Worm (Caenorhabditis elegans) whole organism, young adult: ENCODE measurements around the gene npp-25.

Source experiments
- B0336.3 ChIP-seq: fragments of 200-800 bp; sonication (Bioruptor generic); IDR thresholded peaks from 2 replicates; pipeline ENCODE4 v1.3.6; 2022; ENCODE audit warnings: missing genetic modification characterization, missing compliant biosample characterization
- C06A6.2 ChIP-seq: fragments of 200-800 bp; sonication (Bioruptor generic); conservative IDR thresholded peaks from 2 replicates; pipeline ENCODE4 v1.3.6; 2022; ENCODE audit warnings: missing genetic modification characterization, missing compliant biosample characterization
- F37B4.10 ChIP-seq: fragments of 200-800 bp; sonication (Bioruptor generic); IDR thresholded peaks from 2 replicates; pipeline ENCODE4 v1.3.6; 2022; ENCODE audit warnings: missing genetic modification characterization, missing compliant biosample characterization
- F49E8.2 ChIP-seq: sonication (generic microtip); optimal IDR thresholded peaks from 3 replicates; lab custom pipeline; 2017; ENCODE audit warnings: missing genetic modification characterization, mild to moderate bottlenecking, missing compliant biosample characterization, antibody characterized with exemption, moderate library complexity; ENCODE audit not compliant: insufficient read depth
- T07F8.4 ChIP-seq: sonication (generic microtip); optimal IDR thresholded peaks from 2 replicates; lab custom pipeline; 2016; ENCODE audit warnings: mild to moderate bottlenecking, missing genetic modification characterization, moderate library complexity, missing compliant biosample characterization
- Y53G8AR.9 ChIP-seq: fragments of 200-800 bp; sonication (Bioruptor generic); conservative IDR thresholded peaks from 2 replicates; pipeline ENCODE4 v1.3.6; 2022; ENCODE audit warnings: missing genetic modification reagents, missing genetic modification characterization, missing compliant biosample characterization
- Y56A3A.18 ChIP-seq: fragments of 200-800 bp; sonication (Bioruptor generic); IDR thresholded peaks from 2 replicates; pipeline ENCODE4 v1.3.6; 2022; ENCODE audit warnings: missing genetic modification reagents, missing genetic modification characterization, missing compliant biosample characterization
- Y67H2A.10 ChIP-seq: fragments of 200-800 bp; sonication (Bioruptor generic); conservative IDR thresholded peaks from 2 replicates; pipeline ENCODE4 v1.3.6; 2022; ENCODE audit warnings: missing genetic modification reagents, missing genetic modification characterization, missing compliant biosample characterization
- Y79H2A.3 ChIP-seq: fragments of 200-800 bp; sonication (Bioruptor generic); conservative IDR thresholded peaks from 2 replicates; pipeline ENCODE4 v1.3.6; 2022; ENCODE audit warnings: missing genetic modification reagents, missing genetic modification characterization, missing compliant biosample characterization
- Y95B8A.8 ChIP-seq: fragments of 200-800 bp; sonication (Bioruptor generic); IDR thresholded peaks from 2 replicates; pipeline ENCODE4 v1.3.6; 2022; ENCODE audit warnings: missing genetic modification reagents, missing genetic modification characterization, missing compliant biosample characterization
- aptf-3 ChIP-seq: fragments of 200-800 bp; sonication (Bioruptor generic); IDR thresholded peaks from 2 replicates; pipeline ENCODE4 v1.3.6; 2022; ENCODE audit warnings: missing genetic modification characterization, missing compliant biosample characterization
- athp-1 ChIP-seq: sonication (generic microtip); optimal IDR thresholded peaks from 2 replicates; lab custom pipeline; 2017; ENCODE audit warnings: mild to moderate bottlenecking, missing genetic modification characterization, missing compliant biosample characterization
- attf-3 ChIP-seq: fragments of 200-800 bp; sonication (Bioruptor generic); conservative IDR thresholded peaks from 2 replicates; pipeline ENCODE4 v1.3.6; 2022; ENCODE audit warnings: missing genetic modification reagents, missing genetic modification characterization, missing compliant biosample characterization
- attf-5 ChIP-seq: fragments of 200-800 bp; sonication (Bioruptor generic); optimal IDR thresholded peaks from 2 replicates; lab custom pipeline; 2018; ENCODE audit warnings: mild to moderate bottlenecking, missing genetic modification characterization, missing compliant biosample characterization
- cebp-1 ChIP-seq, 2 experiments: fragments of 200-800 bp in 1 of 2; sonication (Bioruptor generic) in 1 of 2; sonication (generic microtip) in 1 of 2; IDR thresholded peaks in 1 of 2; optimal IDR thresholded peaks in 1 of 2; 2 replicates each; pipeline versions ENCODE4 v1.3.6 to Lab custom; 2017 to 2022; ENCODE audit warnings: missing compliant biosample characterization in 2 of 2, missing genetic modification characterization in 2 of 2, mild to moderate bottlenecking in 1 of 2, missing genetic modification reagents in 1 of 2, moderate library complexity in 1 of 2
- cebp-2 ChIP-seq: fragments of 200-800 bp; sonication (Bioruptor generic); IDR thresholded peaks from 2 replicates; pipeline ENCODE4 v1.3.6; 2022; ENCODE audit warnings: missing genetic modification characterization, missing compliant biosample characterization
- ceh-40 ChIP-seq: fragments of 200-800 bp; sonication (Bioruptor generic); IDR thresholded peaks from 2 replicates; pipeline ENCODE4 v1.3.6; 2022; ENCODE audit warnings: missing genetic modification characterization, missing compliant biosample characterization
- ceh-79 ChIP-seq: sonication (generic microtip); optimal IDR thresholded peaks from 2 replicates; lab custom pipeline; 2017; ENCODE audit warnings: mild to moderate bottlenecking, missing genetic modification characterization, missing compliant biosample characterization
- ceh-91 ChIP-seq: fragments of 200-800 bp; sonication (Bioruptor generic); IDR thresholded peaks from 2 replicates; pipeline ENCODE4 v1.3.6; 2022; ENCODE audit warnings: missing genetic modification reagents, missing genetic modification characterization, missing compliant biosample characterization
- dox-1 ChIP-seq: fragments of 200-800 bp; sonication (Bioruptor generic); IDR thresholded peaks from 2 replicates; pipeline ENCODE4 v1.3.6; 2022; ENCODE audit warnings: missing genetic modification reagents, missing genetic modification characterization, missing compliant biosample characterization
- dpff-1 ChIP-seq: sonication (generic microtip); optimal IDR thresholded peaks from 2 replicates; lab custom pipeline; 2017; ENCODE audit warnings: mild to moderate bottlenecking, missing genetic modification characterization, missing compliant biosample characterization
- dpl-1 ChIP-seq: fragments of 150-350 bp; optimal IDR thresholded peaks from 2 replicates; lab custom pipeline; 2014; ENCODE audit warnings: missing biosample characterization, missing genetic modification reagents, missing genetic modification characterization
- egl-18 ChIP-seq: fragments of 200-800 bp; sonication (Bioruptor generic); IDR thresholded peaks from 2 replicates; pipeline ENCODE4 v1.3.6; 2022; ENCODE audit warnings: missing genetic modification reagents, missing genetic modification characterization, missing compliant biosample characterization
- ets-4 ChIP-seq: fragments of 200-800 bp; sonication (Bioruptor generic); optimal IDR thresholded peaks from 2 replicates; lab custom pipeline; 2018; ENCODE audit warnings: mild to moderate bottlenecking, missing genetic modification characterization, missing compliant biosample characterization
- gei-17 ChIP-seq: fragments of 200-800 bp; sonication (Bioruptor generic); optimal IDR thresholded peaks from 2 replicates; lab custom pipeline; 2018; ENCODE audit warnings: mild to moderate bottlenecking, missing genetic modification characterization, missing compliant biosample characterization
- hrde-1 ChIP-seq: sonication (generic microtip); optimal IDR thresholded peaks from 2 replicates; lab custom pipeline; 2016; ENCODE audit warnings: missing genetic modification characterization, mild to moderate bottlenecking, missing compliant biosample characterization, moderate library complexity, missing genotype, missing genetic modification reagents, borderline replicate concordance
- let-526 ChIP-seq: fragments of 200-800 bp; sonication (Bioruptor generic); IDR thresholded peaks from 2 replicates; pipeline ENCODE4 v1.3.6; 2022; ENCODE audit warnings: missing genetic modification reagents, missing genetic modification characterization, missing compliant biosample characterization
- lin-26 ChIP-seq: fragments of 200-800 bp; sonication (Bioruptor generic); IDR thresholded peaks from 2 replicates; pipeline ENCODE4 v1.3.6; 2022; ENCODE audit warnings: missing genetic modification reagents, missing genetic modification characterization, missing compliant biosample characterization
- lin-54 ChIP-seq: fragments of 200-800 bp; sonication (Bioruptor generic); optimal IDR thresholded peaks from 2 replicates; lab custom pipeline; 2018; ENCODE audit warnings: mild to moderate bottlenecking, missing genetic modification characterization, missing compliant biosample characterization
- lsl-1 ChIP-seq: fragments of 200-800 bp; sonication (Bioruptor generic); optimal IDR thresholded peaks from 2 replicates; lab custom pipeline; 2018; ENCODE audit warnings: mild to moderate bottlenecking, missing genetic modification characterization, moderate library complexity, missing compliant biosample characterization
- madf-6 ChIP-seq: fragments of 200-800 bp; sonication (Bioruptor generic); IDR thresholded peaks from 2 replicates; pipeline ENCODE4 v1.3.6; 2022; ENCODE audit warnings: missing genetic modification reagents, missing genetic modification characterization, missing compliant biosample characterization
- mcd-1 ChIP-seq: fragments of 200-800 bp; sonication (Bioruptor generic); IDR thresholded peaks from 2 replicates; pipeline ENCODE4 v1.3.6; 2022; ENCODE audit warnings: missing genetic modification reagents, missing genetic modification characterization, missing compliant biosample characterization
- mes-4 ChIP-seq: sonication (generic microtip); optimal IDR thresholded peaks from 2 replicates; lab custom pipeline; 2016; ENCODE audit warnings: missing genotype, missing genetic modification characterization, missing compliant biosample characterization
- nfya-2 ChIP-seq: fragments of 200-800 bp; sonication (Bioruptor generic); IDR thresholded peaks from 2 replicates; pipeline ENCODE4 v1.3.6; 2022; ENCODE audit warnings: missing genetic modification reagents, missing genetic modification characterization, missing compliant biosample characterization
- nfyb-1 ChIP-seq: fragments of 200-800 bp; sonication (Bioruptor generic); IDR thresholded peaks from 2 replicates; pipeline ENCODE4 v1.3.6; 2022; ENCODE audit warnings: missing genetic modification reagents, missing genetic modification characterization, missing compliant biosample characterization
- nhr-27 ChIP-seq: fragments of 200-800 bp; sonication (Bioruptor generic); optimal IDR thresholded peaks from 2 replicates; lab custom pipeline; 2018; ENCODE audit warnings: mild to moderate bottlenecking, missing genetic modification characterization, moderate library complexity, missing compliant biosample characterization
- rec-8 ChIP-seq, 2 experiments: sonication (generic microtip); optimal IDR thresholded peaks; 2 replicates each; lab custom pipeline; 2016; ENCODE audit warnings: mild to moderate bottlenecking in 2 of 2, missing genetic modification characterization in 2 of 2, missing genetic modification reagents in 2 of 2, missing genotype in 2 of 2, missing biosample characterization in 1 of 2, missing compliant biosample characterization in 1 of 2, moderate library complexity in 1 of 2
- repo-1 ChIP-seq: sonication (generic microtip); optimal IDR thresholded peaks from 2 replicates; lab custom pipeline; 2017; ENCODE audit warnings: mild to moderate bottlenecking, missing genetic modification characterization, missing compliant biosample characterization
- rpc-1 ChIP-seq, 2 experiments: fragments of 150-350 bp in 1 of 2; sonication (generic microtip) in 1 of 2; optimal IDR thresholded peaks; 2 replicates each; lab custom pipeline; 2014 to 2018; ENCODE audit warnings: missing biosample characterization in 1 of 2, missing genetic modification characterization in 1 of 2, missing genetic modification reagents in 1 of 2, missing genotype in 1 of 2
- sdz-38 ChIP-seq: sonication (generic microtip); optimal IDR thresholded peaks from 2 replicates; lab custom pipeline; 2016; ENCODE audit warnings: missing genotype, missing genetic modification characterization, missing compliant biosample characterization
- sea-2 ChIP-seq: fragments of 200-800 bp; sonication (Bioruptor generic); IDR thresholded peaks from 2 replicates; pipeline ENCODE4 v1.3.6; 2022; ENCODE audit warnings: missing genetic modification characterization, missing compliant biosample characterization
- sptf-2 ChIP-seq: fragments of 200-800 bp; sonication (Bioruptor generic); optimal IDR thresholded peaks from 2 replicates; lab custom pipeline; 2018; ENCODE audit warnings: mild to moderate bottlenecking, missing genetic modification characterization, missing compliant biosample characterization
- tlf-1 ChIP-seq: fragments of 200-800 bp; sonication (Bioruptor generic); optimal IDR thresholded peaks from 2 replicates; lab custom pipeline; 2018; ENCODE audit warnings: mild to moderate bottlenecking, missing genetic modification characterization, missing compliant biosample characterization
- ztf-18 ChIP-seq: sonication (generic microtip); optimal IDR thresholded peaks from 2 replicates; lab custom pipeline; 2016; ENCODE audit warnings: missing genotype, mild to moderate bottlenecking, missing genetic modification characterization, missing compliant biosample characterization
- ztf-26 ChIP-seq: sonication (generic microtip); optimal IDR thresholded peaks from 2 replicates; lab custom pipeline; 2017; ENCODE audit warnings: missing genetic modification characterization, missing compliant biosample characterization

npp-25 gene

DNA sequence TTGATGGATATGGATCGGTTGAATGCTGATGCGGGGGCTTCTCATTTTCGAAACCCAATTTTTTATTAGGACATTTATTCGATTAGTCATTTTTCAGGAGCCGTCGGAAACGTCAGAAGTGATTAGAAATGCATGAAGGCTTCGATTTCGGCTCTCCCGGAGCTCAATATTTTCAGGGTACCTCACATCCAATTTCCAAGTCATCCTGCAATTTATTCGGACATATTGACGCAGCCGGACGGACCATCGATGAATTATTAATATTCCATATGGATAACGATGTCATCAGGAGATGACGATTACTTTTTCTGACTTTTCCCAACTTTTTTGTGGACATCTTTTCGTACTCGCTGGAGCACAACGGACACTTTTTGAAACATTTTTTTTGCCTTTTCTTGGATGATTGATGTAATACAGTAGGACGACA, 19.2 kb downstream of the npp-25 start (continued):
- TF ChIP-seq attf-5 (GFP tag; lab: Kevin White, UChicago) = peak; percentile 7
- peak; percentile 46 for TF ChIP-seq lin-54 (GFP tag; lab: Kevin White, UChicago)
- peak; percentile 86; the same call in 1 of the 2 replicates for TF ChIP-seq cebp-2 (GFP tag; lab: Robert Waterston, UW)
- TF ChIP-seq, all 124 proteins: peak for 46

DNA sequence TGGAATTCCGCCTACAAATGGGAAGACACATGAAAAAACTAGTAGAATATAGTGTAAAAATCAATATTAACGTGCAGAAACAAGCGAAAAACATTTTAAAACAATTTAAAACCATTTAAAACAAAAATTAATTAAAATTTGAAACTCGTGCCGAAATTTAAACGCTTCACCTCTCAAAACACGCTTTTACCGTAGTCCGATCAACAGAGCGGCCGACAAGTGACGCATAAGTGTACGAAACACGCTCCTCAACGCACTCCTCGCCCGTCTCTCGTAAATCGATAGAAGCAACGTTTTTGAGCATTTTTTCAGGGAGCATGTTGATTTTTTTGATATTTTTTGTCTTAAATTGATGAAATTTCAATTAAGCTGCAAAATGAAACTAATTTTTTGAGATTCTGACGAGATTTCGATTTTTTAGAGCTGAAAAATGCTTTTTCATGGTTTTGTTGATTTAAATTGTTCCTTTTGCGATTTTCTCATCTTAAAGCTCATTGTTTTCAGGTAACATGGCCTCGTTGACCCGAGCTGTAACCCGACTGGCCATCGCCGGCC, 20.7 kb downstream of the npp-25 start, which contains the start of gene cox-5A:
TSS of gene cox-5A (plus strand) at position 505 of the 555 bp plus-strand sequence.
- TF ChIP-seq attf-5 (GFP tag; lab: Kevin White, UChicago) (peak; percentile 99), sdz-38 (tag; lab: Kevin White, UChicago) (no peak), nfyb-1 (GFP tag; lab: Robert Waterston, UW) (peak; percentile 99), Y53G8AR.9 (GFP tag; lab: Robert Waterston, UW) (peak; percentile 100), Y67H2A.10 (peak; percentile 90), rec-8 (tag; optimal IDR thresholded peaks at IDR 0.05; lab: Kevin White, UChicago) (peak in 1 of 2 experiments; percentile 35), F37B4.10 (peak; percentile 91; the same call in 1 of the 2 replicates), dox-1 (peak; percentile 99), lin-26 (peak; percentile 72; the same call in 1 of the 2 replicates), ztf-26 (peak; percentile 98), Y95B8A.8 (GFP tag; lab: Robert Waterston, UW) (peak; percentile 98), tlf-1 (GFP tag; lab: Kevin White, UChicago) (peak; percentile 99), hrde-1 (tag; lab: Kevin White, UChicago) (peak; percentile 69), egl-18 (GFP tag; lab: Robert Waterston, UW) (peak; percentile 92), nhr-27 (tag; lab: Kevin White, UChicago) (peak; percentile 63), T07F8.4 (tag; lab: Kevin White, UChicago) (peak; percentile 62), F49E8.2 (tag; lab: Kevin White, UChicago) (peak; percentile 93), madf-6 (GFP tag; lab: Robert Waterston, UW) (peak; percentile 97), ceh-79 (tag; lab: Kevin White, UChicago) (peak; percentile 87), let-526 (peak; percentile 96), lsl-1 (GFP tag; lab: Kevin White, UChicago) (peak; percentile 99), attf-3 (GFP tag; lab: Robert Waterston, UW) (peak; percentile 83), dpff-1 (tag; lab: Kevin White, UChicago) (peak; percentile 92), Y79H2A.3 (GFP tag; lab: Robert Waterston, UW) (peak; percentile 88), ceh-91 (peak; percentile 90), nfya-2 (GFP tag; lab: Robert Waterston, UW) (peak; percentile 85; the same call in 1 of the 2 replicates), cebp-1 (GFP tag; IDR thresholded peaks at IDR 0.05; lab: Robert Waterston, UW) (peak; percentile 75), cebp-1 (tag; optimal IDR thresholded peaks at IDR 0.05; lab: Kevin White, UChicago) (peak; percentile 96), B0336.3 (GFP tag; lab: Robert Waterston, UW) (peak; percentile 99), ceh-40 (GFP tag; lab: Robert Waterston, UW) (0 out of 2 replicates have a peak, but pooled peaks have one; percentile 69), rpc-1 (optimal IDR thresholded peaks at IDR 0.05; lab: Kevin White, UChicago) (peak; percentile 38), rpc-1 (tag; optimal IDR thresholded peaks at IDR 0.05; lab: Kevin White, UChicago) (no peak), ets-4 (peak; percentile 88), C06A6.2 (peak; percentile 97), mcd-1 (GFP tag; lab: Robert Waterston, UW) (peak; percentile 97), repo-1 (tag; lab: Kevin White, UChicago) (peak; percentile 99), ztf-18 (tag; lab: Kevin White, UChicago) (peak; percentile 86), athp-1 (tag; lab: Kevin White, UChicago) (peak; percentile 98), mes-4 (tag; lab: Kevin White, UChicago) (peak; percentile 20), gei-17 (GFP tag; lab: Kevin White, UChicago) (peak; percentile 92), dpl-1 (GFP tag; lab: Kevin White, UChicago) (peak; percentile 99), aptf-3 (GFP tag; lab: Robert Waterston, UW) (no peak), Y56A3A.18 (peak; percentile 94), sea-2 (GFP tag; lab: Robert Waterston, UW) (peak; percentile 91), sptf-2 (GFP tag; lab: Kevin White, UChicago) (peak; percentile 47)
